Fruit fly (Drosophila melanogaster): ENCODE measurements at regions not wholly inside any gene's neighbourhood (a gene's known extent, or its start where the extent isn't known, plus 50 kb on each side); places are given as distances from the start of the nearest gene placed in this dataset.

DNA sequence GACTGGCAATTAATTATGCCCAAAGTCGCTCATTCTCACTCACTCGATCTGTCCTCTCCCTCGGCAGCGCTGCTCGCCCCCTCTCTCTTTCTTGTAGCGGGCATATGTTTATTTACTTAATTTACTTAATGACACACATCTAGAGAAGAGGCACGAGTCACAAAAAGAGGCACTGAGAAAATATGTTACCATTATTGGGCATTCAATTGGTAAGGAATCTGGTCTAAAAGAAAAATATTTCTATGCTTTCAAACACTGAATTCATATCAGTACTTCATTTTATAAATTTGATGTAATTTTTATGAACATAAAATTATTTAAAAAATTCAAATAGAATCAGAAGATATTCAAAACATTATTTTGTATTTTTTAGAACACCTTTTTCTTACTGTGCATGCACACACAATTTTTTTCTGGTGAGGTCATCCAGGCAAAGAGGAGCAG, 68.6 kb upstream of the CG12362 start (continued):
- TF ChIP-seq CG8944 (GFP tag; optimal IDR thresholded peaks at IDR 0.05) (no peak), Spps (tag; optimal IDR thresholded peaks at IDR 0.05) (peak; percentile 62), CG1602 (GFP tag; optimal IDR thresholded peaks at IDR 0.05) (peak; percentile 55), GATAe (GFP tag; conservative IDR thresholded peaks at IDR 0.05) (no peak), zen2 (GFP tag; IDR thresholded peaks at IDR 0.05; ENCODE audit: partially characterized antibody) (no peak), HLHmδ (GFP tag; optimal IDR thresholded peaks at IDR 0.05) (peak; percentile 6), ara (GFP tag; IDR thresholded peaks at IDR 0.05) (peak; percentile 56; the same call in 1 of the 2 replicates), Max (GFP tag; optimal IDR thresholded peaks at IDR 0.05) (peak; percentile 34), CG10366 (GFP tag; IDR thresholded peaks at IDR 0.05) (peak; percentile 43), Atf6 (GFP tag; IDR thresholded peaks at IDR 0.05) (peak; percentile 40; the same call in 1 of the 2 replicates), Atf-2 (GFP tag; optimal IDR thresholded peaks at IDR 0.05) (no peak), ranshi (GFP tag; IDR thresholded peaks at IDR 0.05) (no peak; the same call in 1 of the 2 replicates), Hmr (GFP tag; optimal IDR thresholded peaks at IDR 0.05) (peak; percentile 26), CG11398 (GFP tag; optimal IDR thresholded peaks at IDR 0.05) (no peak), fu2 (GFP tag; optimal IDR thresholded peaks at IDR 0.05) (no peak), fd3F (GFP tag; optimal IDR thresholded peaks at IDR 0.05) (no peak), Dip3 (GFP tag; optimal IDR thresholded peaks at IDR 0.05) (no peak), exex (tag; optimal IDR thresholded peaks at IDR 0.05) (no peak), ato (GFP tag; IDR thresholded peaks at IDR 0.05; ENCODE audit: partially characterized antibody) (no peak), Hand (GFP tag; optimal IDR thresholded peaks at IDR 0.05) (no peak), ERR (GFP tag; optimal IDR thresholded peaks at IDR 0.05) (no peak), lmd (GFP tag; IDR thresholded peaks at IDR 0.05) (peak; percentile 64), D19A (tag; optimal IDR thresholded peaks at IDR 0.05) (peak; percentile 72), tx (GFP tag; optimal IDR thresholded peaks at IDR 0.05) (no peak), CG8089 (GFP tag; optimal IDR thresholded peaks at IDR 0.05) (no peak), z (GFP tag; IDR thresholded peaks at IDR 0.05) (peak; percentile 50; the same call in 1 of the 3 replicates), salm (tag; optimal IDR thresholded peaks at IDR 0.05) (peak; percentile 7), MTF-1 (GFP tag; optimal IDR thresholded peaks at IDR 0.05; ENCODE audit: borderline replicate concordance) (no peak), shn (GFP tag; optimal IDR thresholded peaks at IDR 0.05) (no peak), HLH4C (GFP tag; IDR thresholded peaks at IDR 0.05; ENCODE audit: partially characterized antibody) (no peak), CG7839 (tag; optimal IDR thresholded peaks at IDR 0.05) (peak; percentile 73), CG11504 (tag; optimal IDR thresholded peaks at IDR 0.05) (peak; percentile 80), CG18619 (GFP tag; optimal IDR thresholded peaks at IDR 0.05) (peak; percentile 36), sd (tag; optimal IDR thresholded peaks at IDR 0.05) (peak; percentile 60), CG17829 (tag; optimal IDR thresholded peaks at IDR 0.05) (peak; percentile 81), Dip2 (GFP tag; IDR thresholded peaks at IDR 0.05) (no peak), CHES-1-like (GFP tag; optimal IDR thresholded peaks at IDR 0.05) (no peak), CG6175 (GFP tag; IDR thresholded peaks at IDR 0.05) (no peak), yki (optimal IDR thresholded peaks at IDR 0.05) (no peak), onecut (GFP tag; IDR thresholded peaks at IDR 0.05) (peak; percentile 40), dati (GFP tag; IDR thresholded peaks at IDR 0.05) (no peak), fd64A (GFP tag; optimal IDR thresholded peaks at IDR 0.05) (no peak), Eip74EF (GFP tag; optimal IDR thresholded peaks at IDR 0.05) (peak in 1 of 2 experiments; percentile 70), CG16815 (GFP tag; optimal IDR thresholded peaks at IDR 0.05) (peak; percentile 40), CG9215 (GFP tag; IDR thresholded peaks at IDR 0.05) (no peak), CG2120 (GFP tag; optimal IDR thresholded peaks at IDR 0.05) (peak; percentile 22), CG9817 (tag; optimal IDR thresholded peaks at IDR 0.05) (peak; percentile 23), YL-1 (GFP tag; optimal IDR thresholded peaks at IDR 0.05) (no peak), MBD-R2 (GFP tag; IDR thresholded peaks at IDR 0.05) (no peak), CrebB (tag; optimal IDR thresholded peaks at IDR 0.05) (no peak), aop (GFP tag; IDR thresholded peaks at IDR 0.05) (no peak)
